Fruit fly (Drosophila melanogaster): ENCODE data around the gene Mur11Da.

The Mur11Da gene

DNA sequence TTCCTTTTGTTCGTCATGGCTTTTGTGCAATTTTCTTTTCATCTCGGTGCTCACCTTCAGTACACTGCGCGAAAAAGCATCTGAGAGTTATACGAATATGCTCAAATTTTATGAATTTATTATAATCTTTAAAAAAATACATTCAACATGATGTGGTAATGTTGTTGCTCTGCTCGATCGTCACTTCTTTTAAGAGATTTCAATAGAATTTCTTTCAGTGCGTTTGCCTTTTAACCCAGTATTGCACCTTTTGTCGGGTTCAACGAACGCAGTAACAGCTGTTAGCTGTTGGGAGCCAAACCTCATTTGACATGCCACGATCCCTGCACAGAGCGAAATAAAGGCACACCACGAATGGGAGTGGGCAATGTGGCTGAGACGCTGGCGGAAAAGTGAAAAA, 27.7 kb upstream of the Mur11Da start (continued):
- no peak for TF ChIP-seq pita (GFP tag; optimal IDR thresholded peaks at IDR 0.05)

DNA sequence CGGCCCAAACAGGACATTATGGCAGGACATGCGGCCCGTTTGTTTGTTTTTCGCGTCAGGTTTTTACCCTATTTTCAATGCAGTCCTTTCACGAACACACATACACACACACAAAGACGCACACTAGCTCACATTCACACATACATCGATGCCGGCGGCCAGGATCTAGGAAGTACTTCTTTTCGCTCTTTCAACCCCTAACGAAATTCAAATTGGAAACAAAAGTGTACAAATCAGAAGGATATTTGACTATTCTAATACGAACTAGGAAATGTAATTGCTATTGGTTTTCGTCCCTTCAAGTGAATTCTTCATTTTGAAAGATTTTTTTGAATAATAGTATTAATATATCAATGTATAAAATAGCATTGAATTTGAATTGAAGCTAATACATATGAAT, 27.3 kb upstream of the Mur11Da start:
- TF ChIP-seq ash1 (GFP tag; optimal IDR thresholded peaks at IDR 0.05) (no peak), tll (GFP tag; optimal IDR thresholded peaks at IDR 0.05) (peak in 1 of 2 experiments; percentile 37), insv (GFP tag; optimal IDR thresholded peaks at IDR 0.05) (peak; percentile 5 to 91), CG12071 (GFP tag; optimal IDR thresholded peaks at IDR 0.05) (no peak), pros (GFP tag; optimal IDR thresholded peaks at IDR 0.05) (peak; percentile 41), cg (GFP tag; optimal IDR thresholded peaks at IDR 0.05) (peak; percentile 45), CG13424 (tag; optimal IDR thresholded peaks at IDR 0.05) (no peak)

DNA sequence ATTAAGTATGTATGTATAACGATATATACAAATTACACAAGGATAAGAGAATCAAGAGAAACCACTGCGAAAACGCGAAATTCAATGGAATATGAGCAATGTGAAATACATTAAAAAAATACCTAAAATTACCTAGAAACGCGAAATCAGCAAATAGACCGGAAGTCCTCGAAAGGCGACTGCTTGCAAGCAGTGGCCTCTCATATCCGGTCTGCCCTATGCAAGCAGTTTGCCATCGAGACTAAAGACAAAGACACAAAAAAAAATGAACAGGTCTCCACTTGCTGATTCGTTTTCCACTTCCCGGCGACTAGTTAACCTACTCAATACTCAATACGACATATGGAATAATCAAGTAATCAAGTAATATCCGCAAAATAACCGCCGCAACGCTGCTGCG, 20.0 kb upstream of the Mur11Da start:
- no peak for TF ChIP-seq slou (GFP tag; optimal IDR thresholded peaks at IDR 0.05)
- no peak for TF ChIP-seq CG10979 (tag; optimal IDR thresholded peaks at IDR 0.05)
- TF ChIP-seq trh (GFP tag; optimal IDR thresholded peaks at IDR 0.05): no peak
- TF ChIP-seq mirr (GFP tag; optimal IDR thresholded peaks at IDR 0.05): no peak
- TF ChIP-seq ATbp (GFP tag; optimal IDR thresholded peaks at IDR 0.05): peak; percentile 31
- TF ChIP-seq D19B (GFP tag; optimal IDR thresholded peaks at IDR 0.05): no peak
- no peak for TF ChIP-seq CG2712 (tag; optimal IDR thresholded peaks at IDR 0.05)
- no peak for TF ChIP-seq pita (GFP tag; optimal IDR thresholded peaks at IDR 0.05)
- TF ChIP-seq CG9437 (GFP tag; optimal IDR thresholded peaks at IDR 0.05): peak; percentile 5
- TF ChIP-seq ssp (GFP tag; IDR thresholded peaks at IDR 0.05): no peak
- TF ChIP-seq Bgb (GFP tag; IDR thresholded peaks at IDR 0.05; ENCODE audit: partially characterized antibody): no peak
- no peak for TF ChIP-seq sob (GFP tag; IDR thresholded peaks at IDR 0.05)
- peak; percentile 67 for TF ChIP-seq MTF-1 (GFP tag; optimal IDR thresholded peaks at IDR 0.05; ENCODE audit: borderline replicate concordance)
- TF ChIP-seq salm (tag; optimal IDR thresholded peaks at IDR 0.05): no peak
- TF ChIP-seq Dad (GFP tag; optimal IDR thresholded peaks at IDR 0.05): no peak
- no peak for TF ChIP-seq Nf-YC (tag; optimal IDR thresholded peaks at IDR 0.05)
- no peak for TF ChIP-seq CG2678 (tag; optimal IDR thresholded peaks at IDR 0.05)
- no peak for TF ChIP-seq pros (GFP tag; optimal IDR thresholded peaks at IDR 0.05)
- TF ChIP-seq zf30C (GFP tag; optimal IDR thresholded peaks at IDR 0.05): no peak
- TF ChIP-seq CG18476 (GFP tag; optimal IDR thresholded peaks at IDR 0.05): no peak
- no peak for TF ChIP-seq nau (GFP tag; optimal IDR thresholded peaks at IDR 0.05)
- no peak for TF ChIP-seq Dek (tag; optimal IDR thresholded peaks at IDR 0.05)
- no peak for TF ChIP-seq Dip2 (GFP tag; IDR thresholded peaks at IDR 0.05)
- TF ChIP-seq so (GFP tag; IDR thresholded peaks at IDR 0.05): no peak
- no peak for TF ChIP-seq CG11247 (GFP tag; IDR thresholded peaks at IDR 0.05)
- no peak for TF ChIP-seq gem (tag; optimal IDR thresholded peaks at IDR 0.05)
- no peak for TF ChIP-seq Oli (tag; optimal IDR thresholded peaks at IDR 0.05)
- TF ChIP-seq chm (GFP tag; IDR thresholded peaks at IDR 0.05): no peak
- TF ChIP-seq NK7.1 (GFP tag; optimal IDR thresholded peaks at IDR 0.05): no peak
- TF ChIP-seq CG9876 (GFP tag; optimal IDR thresholded peaks at IDR 0.05): no peak
- no peak for TF ChIP-seq dimm (GFP tag; IDR thresholded peaks at IDR 0.05)
- peak; percentile 17 for TF ChIP-seq CG30431 (GFP tag; optimal IDR thresholded peaks at IDR 0.05)
- TF ChIP-seq ato (GFP tag; IDR thresholded peaks at IDR 0.05; ENCODE audit: partially characterized antibody): no peak
- TF ChIP-seq CG10431 (GFP tag; optimal IDR thresholded peaks at IDR 0.05): peak; percentile 65
- TF ChIP-seq twi (tag; optimal IDR thresholded peaks at IDR 0.05): no peak
- TF ChIP-seq Sox102F (GFP tag; optimal IDR thresholded peaks at IDR 0.05): no peak
- TF ChIP-seq dpn (GFP tag; optimal IDR thresholded peaks at IDR 0.05): no peak
- peak; percentile 18 for TF ChIP-seq CG15514 (GFP tag; optimal IDR thresholded peaks at IDR 0.05)
- TF ChIP-seq Ptx1 (GFP tag; IDR thresholded peaks at IDR 0.05): no peak
- no peak for TF ChIP-seq ab (GFP tag; optimal IDR thresholded peaks at IDR 0.05)
- TF ChIP-seq Ada2b (GFP tag; IDR thresholded peaks at IDR 0.05): no peak
- TF ChIP-seq CG8478 (optimal IDR thresholded peaks at IDR 0.05): no peak
